Worm (Caenorhabditis elegans): ENCODE measurements around the gene Y62E10A.6.
A peak's percentile ranks its signal among the peaks of the same experiment; 100 is the strongest.

Gene Y62E10A.6

ce11 chrIV:13400456-13401364 is 28.9 kb downstream of the Y62E10A.6 start, which contains the start of the genes memi-2 and cyp-31A5:
Gene memi-2, minus strand, starts transcription at chrIV:13400506.
Gene cyp-31A5, plus strand, starts transcription at chrIV:13401289.
- TF ChIP-seq flt-1 (GFP tag; IDR thresholded peaks at IDR 0.05) (no peak), ztf-29 (GFP tag; IDR thresholded peaks at IDR 0.05) (no peak), klf-2 (GFP tag; conservative IDR thresholded peaks at IDR 0.05) (no peak), T22C8.4 (GFP tag; IDR thresholded peaks at IDR 0.05) (no peak), cog-1 (tag; optimal IDR thresholded peaks at IDR 0.05) (no peak), tab-1 (GFP tag; IDR thresholded peaks at IDR 0.05) (no peak), med-1 (GFP tag; optimal IDR thresholded peaks at IDR 0.05; ENCODE audit: insufficient read depth) (no peak), ztf-23 (GFP tag; IDR thresholded peaks at IDR 0.05) (no peak), ref-1 (GFP tag; conservative IDR thresholded peaks at IDR 0.05) (no peak)

DNA sequence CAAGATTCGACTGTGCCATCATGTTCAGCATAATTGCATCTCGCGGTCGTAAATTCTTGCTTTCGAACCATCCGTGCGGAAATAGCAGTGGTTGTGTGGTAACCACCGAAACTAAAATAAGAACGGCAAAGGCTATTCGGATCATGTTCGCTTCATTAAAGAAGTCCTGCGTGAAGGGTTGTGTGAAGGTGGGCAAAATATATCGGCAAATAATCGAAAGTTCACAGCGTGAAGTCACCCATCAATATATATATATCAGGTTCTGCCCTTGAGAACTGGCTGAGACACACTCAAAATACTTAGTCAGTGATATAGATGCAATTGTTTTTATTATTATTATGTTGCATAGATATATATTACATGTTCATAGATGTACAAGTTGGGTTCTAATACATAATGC is 36.2 kb downstream of the Y62E10A.6 start, which contains the start of gene Y62E10A.19:
Gene Y62E10A.19 (minus strand): TSS at position 289 of the 400 bp plus-strand sequence.
- no peak for TF ChIP-seq cog-1 (tag; optimal IDR thresholded peaks at IDR 0.05)

ce11 chrIV:13412845-13413383 is 41.1 kb downstream of the Y62E10A.6 start, which contains the start of gene gcl-1:
Gene gcl-1, minus strand, starts transcription at chrIV:13412895.
- TF ChIP-seq cog-1 (tag; optimal IDR thresholded peaks at IDR 0.05) = peak; percentile 28
- peak; percentile 57; the same call in 1 of the 2 replicates for TF ChIP-seq ztf-29 (GFP tag; IDR thresholded peaks at IDR 0.05)
- no peak for TF ChIP-seq klf-2 (GFP tag; conservative IDR thresholded peaks at IDR 0.05)

- no peak for TF ChIP-seq T22C8.4 (GFP tag; IDR thresholded peaks at IDR 0.05)
- no peak for TF ChIP-seq ztf-23 (GFP tag; IDR thresholded peaks at IDR 0.05)
- no peak for TF ChIP-seq cog-1 (tag; optimal IDR thresholded peaks at IDR 0.05)
- no peak for TF ChIP-seq klf-2 (GFP tag; conservative IDR thresholded peaks at IDR 0.05)
- no peak for TF ChIP-seq med-1 (GFP tag; optimal IDR thresholded peaks at IDR 0.05; ENCODE audit: insufficient read depth)
- no peak for TF ChIP-seq ztf-29 (GFP tag; IDR thresholded peaks at IDR 0.05)
- TF ChIP-seq ref-1 (GFP tag; conservative IDR thresholded peaks at IDR 0.05) = no peak
- no peak for TF ChIP-seq tab-1 (GFP tag; IDR thresholded peaks at IDR 0.05)
- TF ChIP-seq flt-1 (GFP tag; IDR thresholded peaks at IDR 0.05) = no peak
Measured at ce11 chrIV:13415739-13416271, 44.0 kb downstream of the Y62E10A.6 start, which contains the start of the genes pik-1 and aptf-2. Gene pik-1, plus strand, starts transcription at chrIV:13416041. Gene aptf-2, minus strand, starts transcription at chrIV:13416051.

DNA sequence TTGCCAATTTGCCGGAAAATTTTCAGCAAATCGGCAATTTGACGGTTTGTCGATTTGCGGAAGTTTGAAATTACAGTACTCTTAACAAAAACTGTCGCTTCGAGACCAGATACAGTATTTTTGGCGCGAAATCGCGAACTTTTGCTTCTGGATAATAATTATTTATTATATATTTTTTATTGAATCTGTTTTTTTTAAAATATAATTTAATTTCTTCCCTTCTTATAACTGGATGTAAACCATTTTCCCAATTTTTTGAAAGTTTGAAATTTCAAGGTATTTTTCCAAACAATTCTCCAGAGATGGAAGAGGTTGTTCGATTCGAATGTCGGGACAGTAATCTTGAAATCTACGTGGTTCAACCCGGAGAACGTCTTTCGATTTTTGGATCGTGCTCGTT is 50.4 kb downstream of the Y62E10A.6 start, which contains the start of gene nol-9:
Gene nol-9 (plus strand): TSS at position 301 of the 400 bp plus-strand sequence.
- TF ChIP-seq tab-1 (GFP tag; IDR thresholded peaks at IDR 0.05) = no peak
- TF ChIP-seq ref-1 (GFP tag; conservative IDR thresholded peaks at IDR 0.05) = no peak
- TF ChIP-seq cog-1 (tag; optimal IDR thresholded peaks at IDR 0.05) = no peak
- TF ChIP-seq T22C8.4 (GFP tag; IDR thresholded peaks at IDR 0.05) = no peak
- no peak for TF ChIP-seq ztf-23 (GFP tag; IDR thresholded peaks at IDR 0.05)
- TF ChIP-seq flt-1 (GFP tag; IDR thresholded peaks at IDR 0.05) = no peak
- no peak for TF ChIP-seq med-1 (GFP tag; optimal IDR thresholded peaks at IDR 0.05; ENCODE audit: insufficient read depth)
- TF ChIP-seq ztf-29 (GFP tag; IDR thresholded peaks at IDR 0.05) = no peak
- no peak for TF ChIP-seq klf-2 (GFP tag; conservative IDR thresholded peaks at IDR 0.05)

All from whole organism, midembryonic.